Fruit fly (Drosophila melanogaster): ENCODE data around the gene msd5.

The msd5 gene

DNA sequence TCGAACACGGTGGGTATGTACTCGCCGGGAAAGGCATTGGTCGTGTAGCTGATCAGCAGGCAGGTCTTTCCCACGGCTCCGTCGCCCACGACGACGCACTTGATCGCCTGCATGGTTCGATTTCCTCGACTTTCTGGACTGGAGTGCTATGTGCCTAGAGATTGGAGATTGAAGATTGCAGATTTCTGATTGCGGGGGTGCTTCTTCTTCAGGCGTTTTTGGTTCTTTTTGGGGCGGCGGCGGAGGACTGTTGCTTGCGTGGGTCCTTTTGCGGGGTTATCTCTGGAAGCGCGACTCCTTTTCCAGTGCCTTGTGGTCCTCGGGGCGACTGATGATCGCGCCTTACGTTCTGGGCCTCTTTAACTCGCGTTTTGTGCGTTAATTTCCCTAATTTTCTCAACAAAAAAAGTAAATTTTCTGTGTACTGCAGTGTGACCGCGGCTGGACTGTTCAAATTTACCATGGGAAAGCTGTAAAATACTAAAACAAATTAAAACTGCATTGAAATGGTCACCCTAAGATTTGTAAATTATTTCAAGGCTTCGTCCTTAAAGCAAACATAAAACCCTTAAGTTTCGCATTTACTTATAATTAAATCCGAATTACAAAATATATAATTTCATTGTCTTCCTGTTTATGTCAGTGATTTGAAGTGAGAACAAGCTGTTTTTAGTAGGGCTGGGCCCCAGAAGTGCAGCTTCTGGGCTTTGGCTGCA, 30.6 kb downstream of the msd5 start, which contains the start of the genes Rac1 and Acat2:
Gene Rac1, minus strand, starts transcription at position 450 of the 716 bp plus-strand sequence.
Gene Acat2, plus strand, starts transcription at position 711 of the 716 bp plus-strand sequence.
- TF ChIP-seq CG8301 (tag; optimal IDR thresholded peaks at IDR 0.05): no peak
- TF ChIP-seq Snoo (tag; optimal IDR thresholded peaks at IDR 0.05): no peak
- TF ChIP-seq Pif1A (GFP tag; optimal IDR thresholded peaks at IDR 0.05): no peak
- no peak for TF ChIP-seq Pif1B (GFP tag; optimal IDR thresholded peaks at IDR 0.05)
- no peak for TF ChIP-seq gl (tag; optimal IDR thresholded peaks at IDR 0.05)
- no peak for TF ChIP-seq CG34367 (tag; optimal IDR thresholded peaks at IDR 0.05)
- TF ChIP-seq CG9948 (tag; optimal IDR thresholded peaks at IDR 0.05): no peak
- TF ChIP-seq D1 (tag; optimal IDR thresholded peaks at IDR 0.05): no peak
- no peak for TF ChIP-seq CG12605 (GFP tag; IDR thresholded peaks at IDR 0.05)
- TF ChIP-seq rn (GFP tag; IDR thresholded peaks at IDR 0.05): no peak
- no peak for TF ChIP-seq CG10348 (GFP tag; IDR thresholded peaks at IDR 0.05)
- TF ChIP-seq Ets98B (GFP tag; IDR thresholded peaks at IDR 0.05): no peak
- TF ChIP-seq CG13204 (GFP tag; optimal IDR thresholded peaks at IDR 0.05): no peak
- no peak for TF ChIP-seq EcR (GFP tag; optimal IDR thresholded peaks at IDR 0.05)
- TF ChIP-seq CG4496 (GFP tag; IDR thresholded peaks at IDR 0.05): no peak
- no peak for TF ChIP-seq CG14655 (GFP tag; optimal IDR thresholded peaks at IDR 0.05)

DNA sequence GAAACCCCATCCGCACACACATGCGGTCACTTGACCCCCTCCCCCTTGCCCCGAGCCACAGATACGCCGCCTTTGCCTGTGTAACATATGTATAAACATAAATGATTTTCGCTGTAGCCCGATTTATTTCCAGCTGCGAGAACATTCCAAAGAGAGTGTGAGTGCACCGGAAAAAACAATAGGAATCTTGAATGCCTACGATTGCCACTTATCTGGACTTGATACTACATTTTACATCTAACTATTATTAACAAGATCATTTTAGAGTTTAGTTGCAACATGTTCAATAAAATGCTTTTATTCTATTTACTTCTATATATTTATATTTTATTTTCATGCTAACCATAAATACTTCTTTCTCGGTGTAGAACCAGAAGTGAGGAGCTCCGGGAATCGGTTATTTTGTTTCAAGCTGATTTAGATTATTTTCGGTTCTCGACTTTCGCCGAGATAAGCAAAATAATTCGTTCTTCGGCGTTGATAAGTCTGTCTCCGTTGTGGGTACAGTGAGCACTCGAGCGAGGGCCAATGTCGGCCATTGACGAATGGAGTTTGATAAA, 32.8 kb downstream of the msd5 start:
- TF ChIP-seq EcR (GFP tag; optimal IDR thresholded peaks at IDR 0.05) (no peak), CG8159 (tag; optimal IDR thresholded peaks at IDR 0.05) (peak; percentile 72), D1 (tag; optimal IDR thresholded peaks at IDR 0.05) (no peak), CG10348 (GFP tag; IDR thresholded peaks at IDR 0.05) (no peak), Pif1B (GFP tag; optimal IDR thresholded peaks at IDR 0.05) (no peak), CG4496 (GFP tag; IDR thresholded peaks at IDR 0.05) (peak; percentile 74; the same call in 2 of the 3 replicates), CG17806 (tag; optimal IDR thresholded peaks at IDR 0.05) (peak; percentile 69), CG14655 (GFP tag; optimal IDR thresholded peaks at IDR 0.05) (no peak), CG32121 (GFP tag; IDR thresholded peaks at IDR 0.05) (no peak), Snoo (tag; optimal IDR thresholded peaks at IDR 0.05) (peak; percentile 70), rn (GFP tag; IDR thresholded peaks at IDR 0.05) (no peak), CG8301 (tag; optimal IDR thresholded peaks at IDR 0.05) (peak; percentile 64), gl (tag; optimal IDR thresholded peaks at IDR 0.05) (peak; percentile 43), CG15710 (tag; optimal IDR thresholded peaks at IDR 0.05) (peak; percentile 72), CG9948 (tag; optimal IDR thresholded peaks at IDR 0.05) (peak; percentile 64), CG12605 (GFP tag; IDR thresholded peaks at IDR 0.05) (no peak), Pif1A (GFP tag; optimal IDR thresholded peaks at IDR 0.05) (no peak), fd96Ca (GFP tag; IDR thresholded peaks at IDR 0.05) (no peak), CG13204 (GFP tag; optimal IDR thresholded peaks at IDR 0.05) (no peak), Ets98B (GFP tag; IDR thresholded peaks at IDR 0.05) (peak; percentile 31), CG34367 (tag; optimal IDR thresholded peaks at IDR 0.05) (peak; percentile 54)

DNA sequence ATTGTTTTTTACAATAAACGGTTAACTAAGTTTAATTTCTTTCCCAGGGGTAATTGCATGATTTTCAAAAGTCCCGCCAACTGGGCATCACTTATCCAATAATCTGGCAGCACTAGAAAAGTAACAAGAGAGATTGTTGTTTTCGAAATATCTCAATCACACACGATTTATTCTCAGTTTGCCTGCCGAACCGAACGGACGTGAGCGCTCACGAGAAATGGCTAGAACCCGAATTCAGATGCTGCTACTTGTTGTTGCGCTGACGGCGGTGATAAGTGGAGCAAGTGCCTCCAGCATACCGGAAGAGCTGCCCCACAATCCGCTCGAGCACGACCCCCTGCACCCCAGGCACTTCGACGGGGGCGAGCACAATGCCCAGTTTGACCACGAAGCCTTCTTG, 34.4 kb downstream of the msd5 start, which contains the start of gene scf:
Gene scf, plus strand, starts transcription at position 164 of the 400 bp plus-strand sequence.
- TF ChIP-seq CG4496 (GFP tag; IDR thresholded peaks at IDR 0.05) (peak; percentile 18; the same call in 1 of the 3 replicates), CG13204 (GFP tag; optimal IDR thresholded peaks at IDR 0.05) (no peak), Ets98B (GFP tag; IDR thresholded peaks at IDR 0.05) (peak; percentile 36; the same call in 1 of the 2 replicates), CG32121 (GFP tag; IDR thresholded peaks at IDR 0.05) (0 out of 2 replicates have a peak, but pooled peaks have one; percentile 16), EcR (GFP tag; optimal IDR thresholded peaks at IDR 0.05) (peak; percentile 21), Snoo (tag; optimal IDR thresholded peaks at IDR 0.05) (no peak)

- TF ChIP-seq rn (GFP tag; IDR thresholded peaks at IDR 0.05) (no peak), CG4496 (GFP tag; IDR thresholded peaks at IDR 0.05) (0 out of 3 replicates have a peak, but pooled peaks have one; percentile 25), CG32121 (GFP tag; IDR thresholded peaks at IDR 0.05) (peak; percentile 34; the same call in 1 of the 2 replicates), CG12605 (GFP tag; IDR thresholded peaks at IDR 0.05) (no peak)
Observed at dm6 chr3L:1295693-1296092, 37.3 kb downstream of the msd5 start, which contains the start of gene Rabex-5. TSS of gene Rabex-5 (plus strand) at chr3L:1295913.

DNA sequence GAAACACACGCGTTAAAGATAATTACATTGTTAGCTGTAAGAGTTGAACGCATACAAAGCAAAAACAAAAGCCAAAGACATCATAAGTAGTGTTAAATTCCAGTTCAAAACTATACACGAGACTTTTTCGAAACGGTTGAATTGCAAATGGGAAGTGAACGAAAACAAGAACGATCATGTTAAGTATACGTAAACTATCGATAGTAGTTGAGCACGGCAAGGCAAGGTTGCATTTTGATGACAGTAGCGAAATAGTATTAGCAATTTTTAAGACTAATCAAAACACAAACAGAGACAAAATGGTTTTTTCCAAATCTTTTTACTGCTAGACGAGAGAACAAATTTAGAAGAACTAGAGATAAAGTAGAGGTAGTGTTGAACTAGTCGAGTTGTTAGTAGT, 38.1 kb downstream of the msd5 start:
- TF ChIP-seq CG32121 (GFP tag; IDR thresholded peaks at IDR 0.05): no peak
- TF ChIP-seq CG13204 (GFP tag; optimal IDR thresholded peaks at IDR 0.05): no peak
- no peak for TF ChIP-seq CG12605 (GFP tag; IDR thresholded peaks at IDR 0.05)
- no peak for TF ChIP-seq CG14655 (GFP tag; optimal IDR thresholded peaks at IDR 0.05)
- no peak for TF ChIP-seq EcR (GFP tag; optimal IDR thresholded peaks at IDR 0.05)
- no peak for TF ChIP-seq Snoo (tag; optimal IDR thresholded peaks at IDR 0.05)
- no peak for TF ChIP-seq fd96Ca (GFP tag; IDR thresholded peaks at IDR 0.05)
- no peak for TF ChIP-seq CG9948 (tag; optimal IDR thresholded peaks at IDR 0.05)
